Worm (Caenorhabditis elegans): Measurements from ENCODE around the gene pqn-71.

pqn-71 gene

ce11 chrV:15434647-15435046 is 30.8 kb upstream of the pqn-71 start:
- no peak for TF ChIP-seq pha-4 (tag; optimal IDR thresholded peaks at IDR 0.05)
- TF ChIP-seq cnd-1 (tag; optimal IDR thresholded peaks at IDR 0.05), result no peak
- TF ChIP-seq nhr-237 (tag; optimal IDR thresholded peaks at IDR 0.05), result no peak

DNA sequence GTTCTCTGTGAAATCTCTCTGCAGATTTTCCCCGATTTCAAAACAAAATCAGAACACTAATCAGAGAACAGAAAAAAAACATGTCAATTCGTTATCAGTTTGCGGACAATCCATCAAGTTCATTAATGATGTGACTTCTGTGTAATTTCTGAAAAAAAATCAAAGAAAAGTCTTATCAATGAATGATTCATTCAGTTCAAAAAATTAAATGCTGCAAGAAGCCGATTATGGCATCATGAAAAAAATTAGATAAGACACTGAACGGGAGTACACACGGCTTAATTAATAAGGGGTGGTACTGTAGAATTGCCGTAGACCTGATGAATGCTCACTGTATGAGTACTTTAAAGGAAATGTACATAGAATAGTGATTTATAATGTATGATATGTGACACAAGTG is 29.3 kb upstream of the pqn-71 start:
- TF ChIP-seq snpc-4 (tag; optimal IDR thresholded peaks at IDR 0.05) (no peak), unc-39 (tag; optimal IDR thresholded peaks at IDR 0.05) (no peak), lin-32 (GFP tag; optimal IDR thresholded peaks at IDR 0.05) (no peak), ceh-39 (tag; optimal IDR thresholded peaks at IDR 0.05) (no peak), mep-1 (tag; optimal IDR thresholded peaks at IDR 0.05) (no peak), blmp-1 (tag; optimal IDR thresholded peaks at IDR 0.05) (no peak), cnd-1 (tag; optimal IDR thresholded peaks at IDR 0.05) (no peak), M03D4.4 (tag; optimal IDR thresholded peaks at IDR 0.05) (no peak), lin-13 (tag; optimal IDR thresholded peaks at IDR 0.05) (no peak), elt-1 (tag; optimal IDR thresholded peaks at IDR 0.05; ENCODE audit: borderline replicate concordance, insufficient read depth) (no peak), ceh-43 (GFP tag; optimal IDR thresholded peaks at IDR 0.05) (no peak), mab-5 (tag; optimal IDR thresholded peaks at IDR 0.05) (no peak), unc-62 (GFP tag; optimal IDR thresholded peaks at IDR 0.05) (no peak), nhr-12 (tag; optimal IDR thresholded peaks at IDR 0.05) (no peak)

DNA sequence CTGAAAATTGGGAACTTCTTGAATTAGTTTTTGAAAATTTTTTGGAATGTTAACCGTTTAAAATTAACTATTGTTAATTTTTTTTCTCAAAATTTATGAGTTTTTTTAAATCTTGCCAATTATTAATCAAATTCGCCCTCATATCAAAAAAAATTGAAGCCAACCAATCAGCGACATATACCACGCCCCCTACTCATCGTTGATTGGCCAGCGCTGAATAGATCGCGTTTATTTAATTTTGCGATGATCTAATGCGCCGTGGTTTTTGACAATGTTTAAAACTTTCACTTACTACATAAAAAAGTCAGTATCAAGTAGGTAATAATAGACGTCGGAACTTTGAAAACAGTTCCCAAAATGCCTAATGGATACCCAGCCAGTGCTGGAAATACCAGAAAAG is 23.1 kb upstream of the pqn-71 start:
- TF ChIP-seq ham-2 (GFP tag; optimal IDR thresholded peaks at IDR 0.05) (no peak), nhr-2 (tag; optimal IDR thresholded peaks at IDR 0.05) (no peak), hlh-1 (tag; optimal IDR thresholded peaks at IDR 0.05) (no peak), lsy-2 (tag; optimal IDR thresholded peaks at IDR 0.05) (no peak), tbx-8 (GFP tag; optimal IDR thresholded peaks at IDR 0.05) (no peak), pha-4 (tag; optimal IDR thresholded peaks at IDR 0.05) (no peak), drap-1 (GFP tag; optimal IDR thresholded peaks at IDR 0.05) (no peak), nhr-237 (tag; optimal IDR thresholded peaks at IDR 0.05) (no peak), nhr-28 (tag; optimal IDR thresholded peaks at IDR 0.05) (no peak), lin-32 (GFP tag; optimal IDR thresholded peaks at IDR 0.05) (no peak), ceh-83 (GFP tag; optimal IDR thresholded peaks at IDR 0.05) (no peak), cnd-1 (tag; optimal IDR thresholded peaks at IDR 0.05) (no peak), ztf-11 (tag; optimal IDR thresholded peaks at IDR 0.05) (no peak), elt-1 (tag; optimal IDR thresholded peaks at IDR 0.05; ENCODE audit: borderline replicate concordance, insufficient read depth) (no peak), mab-5 (tag; optimal IDR thresholded peaks at IDR 0.05) (no peak), flh-1 (GFP tag; optimal IDR thresholded peaks at IDR 0.05) (no peak), ceh-43 (GFP tag; optimal IDR thresholded peaks at IDR 0.05) (no peak)

DNA sequence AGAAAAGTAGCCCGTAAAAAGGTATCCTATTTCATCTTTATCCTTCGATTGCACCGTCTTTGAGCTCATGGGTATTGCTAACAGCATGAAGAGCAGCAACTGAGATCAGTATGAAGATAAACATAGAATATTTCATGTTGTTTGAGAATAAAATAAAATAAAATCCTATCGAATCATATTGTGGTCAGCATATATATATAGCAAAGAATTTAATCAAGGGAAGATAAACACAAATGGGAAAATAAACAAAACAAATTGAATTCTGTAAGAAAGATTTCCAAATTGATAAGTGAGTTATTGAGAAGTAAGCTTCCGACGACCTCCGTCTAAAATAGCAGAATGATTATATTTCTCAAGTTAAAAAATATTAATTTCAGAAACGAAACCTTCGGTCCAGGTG is 21.8 kb upstream of the pqn-71 start, which contains the start of gene T26H5.10:
TSS of gene T26H5.10 (minus strand) at position 101 of the 400 bp plus-strand sequence.
- no peak for TF ChIP-seq pha-4 (tag; optimal IDR thresholded peaks at IDR 0.05)
- TF ChIP-seq elt-3 (tag; optimal IDR thresholded peaks at IDR 0.05), result no peak
- no peak for TF ChIP-seq nhr-12 (tag; optimal IDR thresholded peaks at IDR 0.05)
- no peak for TF ChIP-seq nhr-76 (tag; optimal IDR thresholded peaks at IDR 0.05)
- TF ChIP-seq ceh-83 (GFP tag; optimal IDR thresholded peaks at IDR 0.05), result no peak

DNA sequence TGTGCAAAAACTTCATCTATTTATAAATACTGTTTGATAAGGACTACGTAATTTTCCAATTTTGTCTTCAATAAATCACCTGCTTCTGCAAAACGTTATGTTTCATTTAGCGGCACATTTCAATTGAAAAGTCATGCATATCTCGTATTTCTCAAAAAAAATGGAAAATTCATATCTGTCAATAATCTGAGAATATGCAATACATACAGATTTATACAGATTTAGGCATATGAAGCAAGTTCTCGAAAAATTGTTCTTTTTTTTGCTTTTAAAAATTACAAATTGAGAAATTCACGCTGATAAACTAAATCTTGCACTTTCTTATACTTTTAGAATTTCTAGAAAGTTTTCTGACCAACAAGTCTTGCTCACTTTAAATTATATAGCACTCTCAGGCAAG is 21.3 kb upstream of the pqn-71 start, which contains the start of gene T26H5.11:
TSS of gene T26H5.11 (minus strand) at position 101 of the 400 bp plus-strand sequence.
- TF ChIP-seq snpc-4 (tag; optimal IDR thresholded peaks at IDR 0.05) (no peak), ceh-83 (GFP tag; optimal IDR thresholded peaks at IDR 0.05) (no peak), ham-2 (GFP tag; optimal IDR thresholded peaks at IDR 0.05) (no peak), mab-5 (tag; optimal IDR thresholded peaks at IDR 0.05) (no peak), M03D4.4 (tag; optimal IDR thresholded peaks at IDR 0.05) (no peak), mls-2 (tag; optimal IDR thresholded peaks at IDR 0.05) (no peak), ceh-43 (GFP tag; optimal IDR thresholded peaks at IDR 0.05) (no peak), nhr-237 (tag; optimal IDR thresholded peaks at IDR 0.05) (no peak), ztf-11 (tag; optimal IDR thresholded peaks at IDR 0.05) (no peak), elt-3 (tag; optimal IDR thresholded peaks at IDR 0.05) (no peak), unc-120 (tag; optimal IDR thresholded peaks at IDR 0.05; ENCODE audit: poor library complexity, severe bottlenecking) (no peak), lin-32 (GFP tag; optimal IDR thresholded peaks at IDR 0.05) (no peak), zip-8 (tag; optimal IDR thresholded peaks at IDR 0.05) (no peak), tbx-8 (GFP tag; optimal IDR thresholded peaks at IDR 0.05) (no peak), hlh-1 (tag; optimal IDR thresholded peaks at IDR 0.05) (no peak), lsy-2 (tag; optimal IDR thresholded peaks at IDR 0.05) (no peak), sptf-1 (tag; optimal IDR thresholded peaks at IDR 0.05) (no peak)

Data from whole organism, mixed stage, embryonic.